Fruit fly (Drosophila melanogaster) whole organism: ENCODE results near the gene CG6276.
A peak's percentile ranks its signal among the peaks of the same experiment; 100 is the strongest.

ENCODE experiments used
- CG8478 ChIP-seq: fragments of >200 bp; optimal IDR thresholded peaks from 2 replicates; lab custom pipeline; 2018; ENCODE audit warnings: inconsistent platforms
- Dll ChIP-seq: fragments of >200 bp; optimal IDR thresholded peaks from 2 replicates; lab custom pipeline; 2017
- EcR ChIP-seq, 2 experiments: fragments of >200 bp; optimal IDR thresholded peaks; 2 replicates each; lab custom pipeline; 2017; ENCODE audit warnings: missing biosample characterization in 2 of 2, missing genetic modification characterization in 2 of 2, missing genetic modification reagents in 2 of 2
- pan ChIP-seq: fragments of >200 bp; optimal IDR thresholded peaks from 2 replicates; lab custom pipeline; 2017
- psq ChIP-seq: fragments of >200 bp; optimal IDR thresholded peaks from 2 replicates; lab custom pipeline; 2017
- usp ChIP-seq: fragments of >200 bp; optimal IDR thresholded peaks from 2 replicates; lab custom pipeline; 2017; ENCODE audit warnings: missing biosample characterization, missing genetic modification characterization, mixed read lengths

The CG6276 gene

DNA sequence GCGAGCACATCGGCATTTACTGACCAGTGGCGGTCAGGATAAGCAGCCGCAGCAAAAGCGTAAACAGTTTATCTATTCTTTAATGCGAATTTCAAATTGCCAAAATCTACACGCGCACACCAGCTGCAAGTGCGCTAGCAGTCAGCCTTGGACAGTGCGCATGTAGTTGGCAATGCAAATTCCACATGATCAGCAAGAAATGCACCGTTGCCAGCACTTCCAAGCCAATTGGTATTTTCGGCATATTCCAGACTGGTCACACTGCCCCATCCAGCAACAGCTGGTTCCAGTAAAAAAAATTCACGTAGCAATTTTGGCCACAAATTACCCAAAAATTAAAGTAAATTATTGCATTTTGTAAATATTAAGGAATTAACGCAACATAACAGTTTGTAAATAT is 32.1 kb downstream of the CG6276 start:
- TF ChIP-seq psq (lab: Kevin White, UChicago) (no peak), Dll (no peak), CG8478 (lab: Kevin White, UChicago) (no peak), pan (lab: Kevin White, UChicago) (no peak), usp (GFP tag; lab: Kevin White, UChicago) (no peak), EcR (GFP tag; optimal IDR thresholded peaks at IDR 0.05; lab: Kevin White, UChicago) (no peak)

DNA sequence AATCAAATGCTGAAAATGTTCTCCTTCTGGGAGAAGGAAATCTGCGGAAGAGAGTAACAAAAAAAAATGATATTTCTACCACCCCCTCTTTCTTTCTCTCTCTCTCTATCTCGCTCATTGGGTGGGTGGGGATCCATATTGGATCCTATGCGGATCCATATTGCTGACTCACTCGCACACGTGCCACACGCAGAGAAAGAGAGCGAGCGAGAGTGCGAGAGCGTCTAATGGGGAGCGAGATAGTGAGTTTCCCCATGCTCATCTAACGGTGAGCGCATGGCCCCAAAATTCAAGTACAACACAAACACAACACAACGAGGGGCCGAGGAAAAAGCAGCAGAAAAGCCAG is 33.2 kb downstream of the CG6276 start:
- TF ChIP-seq usp (GFP tag; lab: Kevin White, UChicago) (no peak), EcR (GFP tag; optimal IDR thresholded peaks at IDR 0.05; lab: Kevin White, UChicago) (no peak), psq (lab: Kevin White, UChicago) (no peak), Dll (no peak), pan (lab: Kevin White, UChicago) (no peak), CG8478 (lab: Kevin White, UChicago) (no peak)

DNA sequence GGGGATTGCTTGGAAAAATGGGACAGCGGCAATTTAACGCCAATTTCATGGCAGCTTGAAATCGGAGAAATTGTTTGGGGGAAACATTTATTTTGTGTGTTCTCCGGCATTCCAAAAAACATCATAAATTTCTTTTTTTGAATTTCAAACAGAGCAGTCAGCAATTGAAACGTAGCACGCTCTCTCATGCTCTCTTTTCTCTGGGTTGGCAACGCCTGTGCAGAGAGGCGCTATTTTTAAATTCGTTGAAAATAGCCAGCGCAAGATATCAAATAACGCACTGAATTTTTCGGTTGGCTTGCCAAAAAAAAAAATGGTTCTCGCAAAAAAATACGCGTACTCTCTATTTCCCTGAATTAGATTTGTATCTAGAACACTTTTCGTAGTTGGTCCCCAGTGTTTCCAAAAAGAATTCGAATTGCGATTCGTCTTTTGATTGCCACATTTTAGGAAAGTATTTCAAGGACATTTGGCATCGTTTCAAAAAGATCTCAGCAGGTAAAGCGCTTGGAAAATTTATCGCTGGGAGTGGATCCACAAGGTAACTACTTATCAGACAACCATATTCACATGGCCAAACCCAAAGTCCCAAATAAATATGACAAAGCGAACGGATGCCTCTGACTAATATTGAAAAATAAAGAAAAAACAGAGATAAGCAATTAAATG is 33.7 kb downstream of the CG6276 start:
- TF ChIP-seq psq (lab: Kevin White, UChicago): no peak
- TF ChIP-seq Dll: no peak
- no peak for TF ChIP-seq CG8478 (lab: Kevin White, UChicago)
- no peak for TF ChIP-seq usp (GFP tag; lab: Kevin White, UChicago)
- TF ChIP-seq pan (lab: Kevin White, UChicago): no peak
- no peak for TF ChIP-seq EcR (GFP tag; optimal IDR thresholded peaks at IDR 0.05; lab: Kevin White, UChicago)

DNA sequence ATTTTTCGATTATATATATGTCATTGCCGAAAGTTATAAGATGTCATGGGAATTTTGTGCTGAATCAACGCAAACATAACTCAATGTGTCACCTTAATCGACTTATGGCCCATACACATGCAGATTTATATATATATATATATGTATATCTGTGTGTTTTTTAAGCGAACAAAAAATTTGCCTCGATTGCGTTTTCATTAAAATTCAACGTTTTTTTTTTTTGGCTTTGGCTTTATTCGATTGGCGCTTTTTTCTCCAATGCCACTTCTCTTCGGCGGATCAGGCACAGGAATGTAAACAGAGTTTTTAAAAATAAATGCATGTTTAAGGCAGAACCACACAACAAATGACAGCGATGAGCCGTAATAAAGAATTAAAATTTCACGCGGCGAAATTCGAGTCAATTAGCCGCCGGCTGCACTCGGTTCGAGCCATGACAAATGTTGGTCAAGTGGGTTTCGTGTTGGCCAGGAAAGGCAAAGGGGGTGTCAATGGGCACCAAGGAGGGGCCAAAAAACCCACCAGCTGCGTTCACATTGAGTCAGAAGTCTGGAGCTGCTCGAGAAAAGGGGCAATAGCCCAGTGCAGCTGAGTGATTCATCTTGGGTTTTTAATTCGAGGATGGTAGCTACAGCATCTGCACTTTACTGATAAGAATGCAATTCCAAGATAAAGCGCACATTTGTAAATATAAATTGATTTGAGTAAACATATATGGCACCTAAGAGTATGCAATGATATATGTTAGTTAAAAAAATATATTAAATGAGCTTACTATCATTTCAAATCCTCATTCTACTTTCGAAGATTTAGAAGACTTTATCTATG is 36.7 kb downstream of the CG6276 start:
- TF ChIP-seq Dll: no peak
- TF ChIP-seq pan (lab: Kevin White, UChicago): no peak
- TF ChIP-seq CG8478 (lab: Kevin White, UChicago): no peak
- no peak for TF ChIP-seq usp (GFP tag; lab: Kevin White, UChicago)
- no peak for TF ChIP-seq EcR (GFP tag; optimal IDR thresholded peaks at IDR 0.05; lab: Kevin White, UChicago)
- TF ChIP-seq psq (lab: Kevin White, UChicago): no peak

DNA sequence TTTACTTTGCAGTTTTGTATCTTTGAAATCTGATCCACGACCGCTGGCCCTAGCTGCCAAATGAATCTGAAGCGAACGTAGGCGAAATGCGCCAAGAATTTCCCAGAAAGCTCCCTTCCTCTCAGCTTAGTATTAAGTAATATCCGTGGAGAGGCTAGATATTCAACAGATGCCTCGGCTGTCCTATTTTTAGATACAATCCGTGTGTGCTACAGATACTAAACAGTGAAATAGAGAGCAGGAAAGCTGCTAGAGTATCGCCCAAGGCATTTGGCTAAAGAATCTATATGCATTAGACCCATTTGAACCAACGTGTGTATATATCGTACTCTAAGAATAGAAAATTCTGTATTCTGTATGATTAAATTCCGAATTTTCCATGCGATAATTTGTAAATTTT is 37.5 kb downstream of the CG6276 start:
- TF ChIP-seq CG8478 (lab: Kevin White, UChicago): no peak

DNA sequence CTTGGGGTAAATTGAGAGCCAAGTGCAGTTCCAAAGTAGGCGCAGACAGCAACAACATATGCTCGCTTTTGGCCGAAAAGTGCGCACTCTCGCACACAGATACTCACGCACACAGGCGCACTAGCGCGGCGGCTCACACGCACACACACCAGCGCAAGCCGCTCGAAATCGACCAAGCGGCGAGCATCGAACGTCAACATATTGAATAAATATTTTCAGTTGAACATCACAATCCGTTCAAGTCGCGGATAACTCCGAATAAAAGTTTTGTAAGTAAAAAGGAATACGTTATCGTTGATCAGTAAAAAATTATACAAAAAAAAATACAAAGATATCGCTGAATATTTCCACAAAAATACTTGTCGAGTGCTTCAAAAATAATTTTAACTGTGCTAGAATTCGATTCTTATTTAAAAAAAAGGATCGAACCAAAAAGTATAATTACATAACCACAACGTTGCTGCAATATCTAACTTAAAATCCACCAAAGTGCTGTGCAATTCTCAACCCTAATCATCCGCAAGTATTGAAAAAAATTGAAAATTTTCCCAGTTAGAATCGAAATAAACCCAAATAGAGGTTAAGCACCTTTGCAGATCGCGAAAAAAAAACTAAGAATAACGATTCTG is 38.4 kb downstream of the CG6276 start:
- TF ChIP-seq psq (lab: Kevin White, UChicago) (no peak), usp (GFP tag; lab: Kevin White, UChicago) (no peak), CG8478 (lab: Kevin White, UChicago) (no peak)

DNA sequence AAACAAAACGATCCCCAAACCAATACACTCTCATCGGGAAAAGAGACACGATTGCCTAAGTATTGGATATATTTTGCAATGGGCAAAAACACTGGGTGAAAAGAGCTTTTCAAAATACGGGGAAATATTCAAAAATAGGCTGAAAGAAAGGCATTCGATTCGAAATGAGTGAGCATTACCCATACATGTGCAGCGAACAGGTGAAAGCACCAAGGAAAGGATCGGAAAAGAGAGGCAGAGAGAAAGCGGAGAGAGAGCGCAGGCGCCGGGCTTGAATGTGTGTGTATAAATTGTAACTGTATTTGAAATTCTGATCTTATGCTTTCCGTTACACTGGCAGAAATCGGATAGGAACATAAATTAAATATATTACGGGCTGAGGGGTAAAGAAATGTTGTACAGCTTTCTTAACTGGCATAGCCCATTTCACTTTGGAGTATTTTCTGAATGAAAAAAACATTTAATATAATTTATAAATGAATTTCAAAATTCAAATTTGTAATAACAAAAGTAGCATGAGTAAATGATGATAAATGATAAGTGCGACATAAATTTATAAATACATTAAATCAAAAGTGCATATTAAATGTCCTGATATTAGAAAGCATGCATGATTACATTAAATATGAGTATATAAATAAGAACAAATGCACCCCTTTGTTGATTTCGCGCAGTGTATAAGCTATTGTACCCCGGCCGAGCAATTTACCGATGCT is 39.1 kb downstream of the CG6276 start:
- TF ChIP-seq CG8478 (lab: Kevin White, UChicago): no peak
- TF ChIP-seq EcR (GFP tag; optimal IDR thresholded peaks at IDR 0.05; lab: Kevin White, UChicago): no peak

DNA sequence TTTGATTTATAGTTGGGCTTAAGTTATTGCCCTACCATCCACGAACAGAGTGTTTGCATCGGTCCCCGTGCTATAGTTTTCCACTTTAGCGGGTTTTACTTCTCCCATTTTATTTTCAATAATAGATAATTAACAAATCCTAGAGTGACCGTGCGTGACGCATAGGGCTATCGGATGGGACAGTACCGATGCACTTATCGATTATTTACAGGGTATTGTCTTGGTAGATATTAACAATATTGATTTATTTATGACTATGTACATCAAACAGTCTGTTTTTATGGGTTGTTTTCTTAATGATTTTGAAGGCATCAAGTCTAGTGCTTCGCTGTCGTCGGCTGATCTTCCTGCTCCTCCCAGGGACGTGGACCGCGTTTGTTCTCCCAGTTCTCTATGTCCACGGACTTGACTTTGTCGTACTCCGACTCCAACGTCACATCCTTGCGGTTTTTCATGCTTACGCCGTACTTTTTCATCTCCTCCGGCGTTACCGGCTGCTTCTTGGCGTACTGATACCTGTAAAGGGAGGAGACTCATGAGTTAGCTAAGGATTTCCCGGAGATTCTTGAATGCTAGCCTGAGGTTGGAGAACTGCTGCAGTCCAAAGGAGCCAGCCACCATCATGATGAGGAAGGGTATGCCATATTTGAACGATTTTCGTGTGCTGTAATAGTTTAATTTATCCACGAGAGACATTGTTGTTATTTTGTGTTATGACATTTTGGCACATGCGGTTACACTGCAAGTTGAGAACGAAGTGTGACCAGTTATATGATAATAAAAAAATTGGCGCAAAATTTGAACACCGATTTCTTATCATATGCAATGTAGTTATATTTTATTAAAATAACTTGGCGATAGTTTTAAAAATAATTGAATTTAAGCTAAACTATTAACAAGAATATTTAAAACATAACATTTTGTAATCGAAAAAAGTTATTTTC is 41.7 kb downstream of the CG6276 start, which contains the start of the genes MRG15 and Tm1:
MRG15 (minus strand) TSS at position 184 of the 944 bp plus-strand sequence.
Tm1 (plus strand) TSS at position 295 of the 944 bp plus-strand sequence.
- TF ChIP-seq pan (lab: Kevin White, UChicago) (peak; percentile 77), Dll (no peak)

DNA sequence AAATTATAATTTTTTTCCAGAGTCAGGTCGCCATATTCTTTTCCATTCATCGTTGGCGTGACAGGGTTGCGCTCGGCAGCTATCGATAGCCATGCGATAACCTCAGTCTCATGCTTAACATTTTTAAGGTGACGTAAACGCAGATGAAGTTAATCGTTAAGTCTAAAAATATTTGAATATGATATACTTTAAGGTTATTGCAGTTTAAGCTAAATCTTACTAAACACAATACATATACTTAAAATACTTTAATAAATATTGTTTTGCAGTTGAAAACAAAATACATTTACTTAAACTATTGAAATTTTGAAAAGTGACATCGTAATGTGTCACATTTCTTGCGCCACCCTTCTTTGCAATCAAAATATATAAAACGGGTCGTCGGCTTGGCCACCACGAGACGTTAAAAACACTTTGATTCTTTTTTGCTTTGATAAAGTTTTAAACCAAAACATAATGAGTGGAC is 44.7 kb downstream of the CG6276 start, which contains the start of the genes Cp190 and CG4338:
Cp190 (minus strand) TSS at position 84 of the 466 bp plus-strand sequence.
CG4338 (plus strand) TSS at position 365 of the 466 bp plus-strand sequence.
- TF ChIP-seq CG8478 (lab: Kevin White, UChicago): no peak
- no peak for TF ChIP-seq usp (GFP tag; lab: Kevin White, UChicago)
- TF ChIP-seq pan (lab: Kevin White, UChicago): no peak
- no peak for TF ChIP-seq EcR (GFP tag; optimal IDR thresholded peaks at IDR 0.05; lab: Kevin White, UChicago)
- TF ChIP-seq Dll: no peak
- TF ChIP-seq psq (lab: Kevin White, UChicago): no peak

DNA sequence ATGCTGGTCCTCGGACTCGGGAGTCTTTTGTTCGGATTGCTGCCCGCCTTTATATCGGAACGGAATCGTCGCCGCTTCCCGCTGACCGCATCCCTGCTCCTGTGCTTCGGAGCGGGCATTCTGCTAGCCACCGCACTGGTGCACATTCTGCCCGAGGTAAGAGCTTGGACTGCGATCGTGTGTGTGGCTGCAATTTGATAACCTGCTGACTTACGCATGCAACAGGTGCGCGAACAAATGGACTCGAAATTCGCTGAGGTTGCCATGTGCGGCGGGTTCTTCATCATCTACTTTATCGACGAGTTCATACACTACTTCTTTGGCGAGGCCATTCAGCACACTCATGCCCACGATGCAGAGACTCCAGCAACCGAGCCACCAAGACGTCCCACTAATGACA is 51.0 kb downstream of the CG6276 start:
- TF ChIP-seq Dll: no peak
- TF ChIP-seq usp (GFP tag; lab: Kevin White, UChicago): no peak
- no peak for TF ChIP-seq EcR (GFP tag; optimal IDR thresholded peaks at IDR 0.05; lab: Kevin White, UChicago)
- no peak for TF ChIP-seq pan (lab: Kevin White, UChicago)

DNA sequence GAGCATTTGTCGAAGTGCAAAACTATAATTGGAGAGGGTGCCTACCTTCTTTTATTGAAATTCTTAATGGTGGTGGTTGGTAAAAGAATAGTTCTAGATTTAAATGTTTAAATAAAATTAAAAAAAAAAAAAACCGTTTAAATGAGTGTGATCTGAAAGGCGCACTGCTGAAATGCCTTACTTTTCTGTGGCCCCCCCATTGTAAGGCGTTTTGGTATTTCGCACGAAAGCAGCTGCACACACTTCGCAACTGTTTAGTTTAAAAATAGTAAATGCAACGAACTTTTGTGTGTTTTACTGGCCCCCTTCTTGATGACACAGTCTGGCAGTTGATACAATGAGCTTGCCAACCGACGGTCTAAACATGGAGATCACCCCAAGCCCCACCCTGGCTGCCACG is 51.4 kb downstream of the CG6276 start, which contains the start of the genes CG14864 and Zip88E:
CG14864 (minus strand) TSS at position 113 of the 400 bp plus-strand sequence.
Zip88E (plus strand) TSS at position 237 of the 400 bp plus-strand sequence.
- TF ChIP-seq EcR (GFP tag; optimal IDR thresholded peaks at IDR 0.05; lab: Kevin White, UChicago) (no peak), psq (lab: Kevin White, UChicago) (no peak), Dll (no peak), pan (lab: Kevin White, UChicago) (no peak), CG8478 (lab: Kevin White, UChicago) (no peak), usp (GFP tag; lab: Kevin White, UChicago) (no peak)
